Worm (Caenorhabditis elegans) whole organism, early embryonic: Measurements from ENCODE around the gene F40G9.8.

ENCODE experiments used
- ama-1 ChIP-seq: fragments of 150-350 bp; optimal IDR thresholded peaks from 2 replicates; lab custom pipeline; 2014
- hmg-4 ChIP-seq: fragments of 200-800 bp; sonication (Bioruptor generic); optimal IDR thresholded peaks from 2 replicates; lab custom pipeline; 2018; ENCODE audit warnings: mild to moderate bottlenecking, missing genetic modification characterization, missing compliant biosample characterization

DNA sequence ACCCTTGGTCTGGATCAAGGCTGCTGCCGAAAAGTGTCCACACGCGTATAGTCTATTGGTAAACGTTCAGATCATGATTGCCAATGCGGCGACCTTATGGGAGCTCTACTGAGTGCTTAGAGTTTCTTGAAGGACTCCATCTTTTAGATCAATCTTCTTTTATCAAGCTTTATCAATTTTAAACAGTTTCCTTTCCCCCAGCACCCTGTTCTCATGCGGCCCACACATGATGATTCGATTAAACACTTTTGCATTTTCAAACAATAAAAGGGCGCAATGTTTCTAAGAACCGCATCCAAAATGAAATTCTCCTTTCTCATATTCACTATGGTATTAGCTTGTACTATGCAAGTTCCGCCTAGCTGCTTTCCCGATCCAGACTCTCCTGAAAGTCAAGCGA, 715 bp upstream of the F40G9.8 start, which contains the start of gene F40G9.7:
- TF ChIP-seq ama-1 (no peak), hmg-4 (GFP tag; lab: Kevin White, UChicago) (no peak)
